Fruit fly (Drosophila melanogaster) whole organism, embryonic: ENCODE measurements around the gene ph-d.

Experiments used
- Adf1 ChIP-seq: fragments of 200-800 bp; sonication (Bioruptor generic); IDR thresholded peaks from 2 replicates; pipeline ENCODE4 v1.3.6; 2022; ENCODE audit warnings: missing biosample characterization, missing genetic modification characterization
- Atf6 ChIP-seq: fragments of 200-800 bp; sonication (Bioruptor generic); IDR thresholded peaks from 2 replicates; pipeline ENCODE4 v1.3.6; 2022; ENCODE audit warnings: missing biosample characterization, missing genetic modification characterization
- BEAF-32 ChIP-seq: fragments of 200-800 bp; sonication (Bioruptor generic); optimal IDR thresholded peaks from 3 replicates; lab custom pipeline; 2017; ENCODE audit warnings: missing biosample characterization, missing genetic modification characterization, mild to moderate bottlenecking, moderate library complexity, missing genetic modification reagents
- CG10543 ChIP-seq: fragments of 200-800 bp; sonication (Bioruptor generic); optimal IDR thresholded peaks from 3 replicates; lab custom pipeline; 2017; ENCODE audit warnings: missing biosample characterization, mild to moderate bottlenecking, missing genetic modification characterization, moderate library complexity
- CG12659 ChIP-seq: fragments of 200-800 bp; sonication (Bioruptor generic); optimal IDR thresholded peaks from 3 replicates; lab custom pipeline; 2017; ENCODE audit warnings: mild to moderate bottlenecking, missing biosample characterization, missing genetic modification reagents, missing genetic modification characterization
- CG14965 ChIP-seq: fragments of 200-800 bp; sonication (Bioruptor generic); optimal IDR thresholded peaks from 2 replicates; lab custom pipeline; 2016; ENCODE audit warnings: missing biosample characterization, missing genetic modification characterization, borderline replicate concordance
- CG17328 ChIP-seq: fragments of 200-800 bp; sonication (Bioruptor generic); IDR thresholded peaks from 2 replicates; pipeline ENCODE4 v1.3.6; 2022; ENCODE audit warnings: missing biosample characterization, missing genetic modification characterization
- CG1832 ChIP-seq: fragments of 200-800 bp; sonication (Bioruptor generic); optimal IDR thresholded peaks from 2 replicates; lab custom pipeline; 2017; ENCODE audit warnings: missing biosample characterization, mild to moderate bottlenecking, missing genetic modification characterization, inconsistent platforms
- CG3407 ChIP-seq: fragments of 200-800 bp; sonication (Bioruptor generic); optimal IDR thresholded peaks from 2 replicates; lab custom pipeline; 2018; ENCODE audit warnings: missing biosample characterization, mild to moderate bottlenecking, missing genetic modification characterization
- CG3838 ChIP-seq: fragments of 200-800 bp; sonication (Bioruptor generic); optimal IDR thresholded peaks from 3 replicates; lab custom pipeline; 2016; ENCODE audit warnings: missing biosample characterization, missing genetic modification characterization
- CG4820 ChIP-seq: fragments of 200-800 bp; sonication (Bioruptor generic); optimal IDR thresholded peaks from 3 replicates; lab custom pipeline; 2016; ENCODE audit warnings: missing biosample characterization, missing genetic modification characterization
- CG7987 ChIP-seq: fragments of 200-800 bp; sonication (Bioruptor generic); optimal IDR thresholded peaks from 2 replicates; lab custom pipeline; 2018; ENCODE audit warnings: missing biosample characterization, mild to moderate bottlenecking, missing genetic modification characterization, moderate library complexity
- CG8281 ChIP-seq: fragments of 200-800 bp; sonication (Bioruptor generic); optimal IDR thresholded peaks from 2 replicates; lab custom pipeline; 2018; ENCODE audit warnings: missing biosample characterization, mild to moderate bottlenecking, missing genetic modification characterization, moderate library complexity
- CG9932 ChIP-seq: fragments of 200-800 bp; sonication (Bioruptor generic); IDR thresholded peaks from 2 replicates; pipeline ENCODE4 v1.3.6; 2022; ENCODE audit warnings: missing biosample characterization, missing genetic modification characterization
- Dad ChIP-seq: fragments of 200-800 bp; sonication (Bioruptor generic); optimal IDR thresholded peaks from 3 replicates; lab custom pipeline; 2016; ENCODE audit warnings: missing biosample characterization, missing genetic modification characterization
- Doc2 ChIP-seq: fragments of 200-800 bp; sonication (Bioruptor generic); IDR thresholded peaks from 2 replicates; pipeline ENCODE4 v1.3.6; 2022; ENCODE audit warnings: missing biosample characterization, missing genetic modification characterization
- ERR ChIP-seq: fragments of 200-800 bp; sonication (Bioruptor generic); optimal IDR thresholded peaks from 2 replicates; lab custom pipeline; 2016; ENCODE audit warnings: missing biosample characterization, missing genetic modification characterization
- Elba2 ChIP-seq: fragments of 200-800 bp; sonication (Bioruptor generic); optimal IDR thresholded peaks from 3 replicates; lab custom pipeline; 2016; ENCODE audit warnings: missing biosample characterization, missing genetic modification characterization
- Hmr ChIP-seq: fragments of 200-800 bp; sonication (Bioruptor generic); optimal IDR thresholded peaks from 3 replicates; lab custom pipeline; 2017; ENCODE audit warnings: mild to moderate bottlenecking, missing biosample characterization, missing genetic modification reagents, missing genetic modification characterization
- MESR4 ChIP-seq: fragments of 200-800 bp; sonication (Bioruptor generic); optimal IDR thresholded peaks from 2 replicates; lab custom pipeline; 2018; ENCODE audit warnings: missing biosample characterization, mild to moderate bottlenecking, missing genetic modification characterization, moderate library complexity
- Med ChIP-seq: fragments of 200-800 bp; sonication (Bioruptor generic); peaks from one replicate; lab custom pipeline; 2016; ENCODE audit warnings: missing biosample characterization, missing genetic modification characterization, mild to moderate bottlenecking, inconsistent platforms, moderate library complexity
- Mrtf ChIP-seq: fragments of 200-800 bp; sonication (Bioruptor generic); IDR thresholded peaks from 3 replicates; pipeline ENCODE4 v1.3.6; 2022; ENCODE audit warnings: missing biosample characterization, missing genetic modification characterization
- Myb ChIP-seq: fragments of 200-800 bp; sonication (Bioruptor generic); optimal IDR thresholded peaks from 2 replicates; lab custom pipeline; 2016; ENCODE audit warnings: missing biosample characterization, missing genetic modification characterization
- NFAT ChIP-seq: fragments of 200-800 bp; sonication (Bioruptor generic); IDR thresholded peaks from 2 replicates; pipeline ENCODE4 v1.3.6; 2022; ENCODE audit warnings: missing biosample characterization, missing genetic modification characterization
- Oli ChIP-seq: fragments of 200-800 bp; sonication (Bioruptor generic); optimal IDR thresholded peaks from 2 replicates; lab custom pipeline; 2018; ENCODE audit warnings: missing biosample characterization, mild to moderate bottlenecking, missing genetic modification characterization, moderate library complexity
- Rfx ChIP-seq: fragments of 200-800 bp; sonication (Bioruptor generic); IDR thresholded peaks from 2 replicates; pipeline ENCODE4 v1.3.6; 2022; ENCODE audit warnings: missing biosample characterization, missing genetic modification characterization
- Scr ChIP-seq: fragments of 200-800 bp; sonication (Bioruptor generic); IDR thresholded peaks from 2 replicates; pipeline ENCODE4 v1.3.6; 2022; ENCODE audit warnings: missing biosample characterization, missing genetic modification characterization; ENCODE audit not compliant: partially characterized antibody
- Six4 ChIP-seq: fragments of 200-800 bp; sonication (Bioruptor generic); optimal IDR thresholded peaks from 2 replicates; lab custom pipeline; 2016; ENCODE audit warnings: missing biosample characterization, missing genetic modification characterization
- Taf1 ChIP-seq: fragments of 200-800 bp; sonication (Bioruptor generic); IDR thresholded peaks from 2 replicates; pipeline ENCODE4 v1.3.6; 2022; ENCODE audit warnings: missing biosample characterization, missing genetic modification characterization
- Xrp1 ChIP-seq: fragments of 200-800 bp; sonication (Bioruptor generic); IDR thresholded peaks from 2 replicates; pipeline ENCODE4 v1.3.6; 2022; ENCODE audit warnings: missing biosample characterization, missing genetic modification characterization
- ash1 ChIP-seq: fragments of 200-800 bp; sonication (Bioruptor generic); optimal IDR thresholded peaks from 2 replicates; lab custom pipeline; 2018; ENCODE audit warnings: missing biosample characterization, mild to moderate bottlenecking, missing genetic modification characterization
- cad ChIP-seq: fragments of >200 bp; optimal IDR thresholded peaks from 2 replicates; lab custom pipeline; 2017; ENCODE audit warnings: missing biosample characterization, missing genetic modification characterization
- chm ChIP-seq: fragments of 200-800 bp; sonication (Bioruptor generic); IDR thresholded peaks from 2 replicates; pipeline ENCODE4 v1.3.6; 2022; ENCODE audit warnings: missing biosample characterization, missing genetic modification characterization
- dan ChIP-seq: fragments of 200-800 bp; sonication (Bioruptor generic); IDR thresholded peaks from 2 replicates; pipeline ENCODE4 v1.3.6; 2022; ENCODE audit warnings: missing biosample characterization, missing genetic modification characterization
- esg ChIP-seq: fragments of 200-800 bp; sonication (Bioruptor generic); conservative IDR thresholded peaks from 2 replicates; pipeline ENCODE4 v1.3.6; 2022; ENCODE audit warnings: missing biosample characterization, missing genetic modification characterization
- fru ChIP-seq: fragments of >200 bp; optimal IDR thresholded peaks from 2 replicates; lab custom pipeline; 2017
- gcm ChIP-seq: fragments of 200-800 bp; sonication (Bioruptor generic); optimal IDR thresholded peaks from 2 replicates; lab custom pipeline; 2019; ENCODE audit warnings: missing biosample characterization, mild to moderate bottlenecking, missing genetic modification characterization, moderate library complexity
- kah ChIP-seq: fragments of 200-800 bp; sonication (Bioruptor generic); optimal IDR thresholded peaks from 2 replicates; lab custom pipeline; 2018; ENCODE audit warnings: missing biosample characterization, mild to moderate bottlenecking, missing genetic modification characterization
- lilli ChIP-seq: fragments of 200-800 bp; sonication (Bioruptor generic); optimal IDR thresholded peaks from 3 replicates; lab custom pipeline; 2016; ENCODE audit warnings: missing biosample characterization, missing genetic modification characterization
- lov ChIP-seq, 2 experiments: fragments of 200-800 bp in 1 of 2; fragments of >200 bp in 1 of 2; sonication (Bioruptor generic) in 1 of 2; IDR thresholded peaks in 1 of 2; optimal IDR thresholded peaks in 1 of 2; 2 replicates in 1 of 2; 3 replicates in 1 of 2; pipeline versions ENCODE4 v1.3.6 to Lab custom; 2017 to 2022; ENCODE audit warnings: missing biosample characterization in 1 of 2, missing genetic modification characterization in 1 of 2
- nom ChIP-seq: fragments of 200-800 bp; sonication (Bioruptor generic); optimal IDR thresholded peaks from 2 replicates; lab custom pipeline; 2017; ENCODE audit warnings: missing biosample characterization, missing genetic modification characterization, mild to moderate bottlenecking, moderate library complexity, missing genetic modification reagents
- onecut ChIP-seq: fragments of 200-800 bp; sonication (Bioruptor generic); IDR thresholded peaks from 2 replicates; pipeline ENCODE4 v1.3.6; 2022; ENCODE audit warnings: missing biosample characterization, missing genetic modification characterization
- pb ChIP-seq: fragments of 200-800 bp; sonication (Bioruptor generic); optimal IDR thresholded peaks from 3 replicates; lab custom pipeline; 2016; ENCODE audit warnings: missing biosample characterization, missing genetic modification characterization
- pzg ChIP-seq: fragments of 200-800 bp; sonication (Bioruptor generic); optimal IDR thresholded peaks from 3 replicates; lab custom pipeline; 2018; ENCODE audit warnings: missing biosample characterization, mild to moderate bottlenecking, missing genetic modification characterization, moderate library complexity
- run ChIP-seq: fragments of 200-800 bp; sonication (Bioruptor generic); optimal IDR thresholded peaks from 3 replicates; lab custom pipeline; 2018; ENCODE audit warnings: missing biosample characterization, mild to moderate bottlenecking, missing genetic modification characterization
- sd ChIP-seq: fragments of 200-800 bp; sonication (Bioruptor generic); optimal IDR thresholded peaks from 3 replicates; lab custom pipeline; 2018; ENCODE audit warnings: missing biosample characterization, mild to moderate bottlenecking, missing genetic modification characterization, moderate library complexity
- sr ChIP-seq: fragments of 200-800 bp; sonication (Bioruptor generic); IDR thresholded peaks from 3 replicates; pipeline ENCODE4 v1.3.6; 2022; ENCODE audit warnings: missing biosample characterization, missing genetic modification characterization
- sug ChIP-seq: fragments of 200-800 bp; optimal IDR thresholded peaks from 2 replicates; lab custom pipeline; 2019; ENCODE audit warnings: missing biosample characterization, mild to moderate bottlenecking, missing genetic modification characterization, moderate library complexity
- ttk ChIP-seq: fragments of 200-800 bp; sonication (Bioruptor generic); IDR thresholded peaks from 2 replicates; pipeline ENCODE4 v2.1.2; 2022; ENCODE audit warnings: missing biosample characterization, missing genetic modification characterization
- vfl ChIP-seq: fragments of 200-800 bp; sonication (Bioruptor generic); optimal IDR thresholded peaks from 2 replicates; lab custom pipeline; 2016; ENCODE audit warnings: missing biosample characterization, missing genetic modification characterization
- wor ChIP-seq: fragments of 200-800 bp; sonication (Bioruptor generic); IDR thresholded peaks from 2 replicates; pipeline ENCODE4 v1.3.6; 2022; ENCODE audit warnings: missing biosample characterization, missing genetic modification characterization

Gene ph-d

DNA sequence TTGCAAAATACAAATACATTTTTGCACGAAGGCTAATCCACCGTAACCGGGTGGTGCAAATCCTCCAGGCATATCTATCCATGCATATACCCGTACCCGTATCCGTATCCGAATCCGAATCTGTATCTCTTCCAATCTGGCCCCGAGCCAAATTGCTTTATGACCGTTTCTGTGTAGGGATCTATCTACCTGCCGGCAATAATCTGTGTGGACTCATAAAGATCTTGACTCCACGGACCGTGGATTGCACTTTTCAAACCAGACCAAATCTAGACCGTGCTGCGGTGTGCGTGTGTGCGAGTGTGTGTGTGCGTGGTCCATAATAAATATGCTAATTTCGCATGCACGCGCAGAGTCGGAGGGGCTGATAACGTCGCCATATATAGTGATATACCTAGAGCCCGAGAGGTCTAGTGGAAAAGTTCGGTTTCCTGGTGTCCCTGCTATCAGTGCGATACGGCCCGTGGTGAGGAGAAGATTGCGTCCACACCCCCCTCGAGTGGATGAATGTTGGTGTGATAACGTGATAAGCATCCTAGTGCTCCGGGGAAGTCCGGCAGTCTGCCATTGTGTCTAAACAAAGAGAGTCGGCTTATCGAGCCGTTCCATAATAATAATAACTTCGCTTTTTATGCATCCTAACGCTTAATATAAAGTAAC is 19.3 kb upstream of the ph-d start (continued):
- TF ChIP-seq Scr (GFP tag; lab: Robert Waterston, UW), result no peak
- no peak for TF ChIP-seq CG7987 (GFP tag; lab: Kevin White, UChicago)
- no peak for TF ChIP-seq BEAF-32
- no peak for TF ChIP-seq CG4820
- TF ChIP-seq Med (GFP tag; lab: Kevin White, UChicago), result no peak
- TF ChIP-seq kah (GFP tag; lab: Kevin White, UChicago), result no peak
- TF ChIP-seq Elba2 (GFP tag; lab: Kevin White, UChicago), result no peak
- no peak for TF ChIP-seq Hmr
- TF ChIP-seq chm, result no peak
- no peak for TF ChIP-seq pb (GFP tag; lab: Kevin White, UChicago)
- no peak for TF ChIP-seq NFAT (GFP tag; lab: Robert Waterston, UW)
- no peak for TF ChIP-seq nom (GFP tag; lab: Kevin White, UChicago)
- no peak for TF ChIP-seq Six4 (GFP tag; lab: Kevin White, UChicago)
- TF ChIP-seq Myb, result no peak
- TF ChIP-seq ttk (GFP tag; lab: Robert Waterston, UW), result no peak
- no peak for TF ChIP-seq sr
- no peak for TF ChIP-seq fru
- TF ChIP-seq vfl (GFP tag; lab: Kevin White, UChicago), result no peak
- TF ChIP-seq CG8281 (tag; lab: Kevin White, UChicago), result no peak
- peak; percentile 95 for TF ChIP-seq cad
- no peak for TF ChIP-seq esg (GFP tag; lab: Robert Waterston, UW)
- no peak for TF ChIP-seq Mrtf (GFP tag; lab: Robert Waterston, UW)
- no peak for TF ChIP-seq CG3838 (GFP tag; lab: Kevin White, UChicago)
- TF ChIP-seq Taf1, result no peak
- TF ChIP-seq lilli (GFP tag; lab: Kevin White, UChicago), result no peak
- no peak for TF ChIP-seq Adf1 (GFP tag; lab: Robert Waterston, UW)
- TF ChIP-seq CG17328, result no peak
- TF ChIP-seq CG12659 (GFP tag; lab: Kevin White, UChicago), result no peak
- TF ChIP-seq Atf6 (GFP tag; lab: Robert Waterston, UW), result no peak
- no peak for TF ChIP-seq ERR (GFP tag; lab: Kevin White, UChicago)
- TF ChIP-seq ash1 (GFP tag; lab: Kevin White, UChicago), result no peak
- TF ChIP-seq CG14965 (GFP tag; lab: Kevin White, UChicago), result no peak
- TF ChIP-seq MESR4 (GFP tag; lab: Kevin White, UChicago), result no peak
- TF ChIP-seq Xrp1 (GFP tag; lab: Robert Waterston, UW), result no peak
- no peak for TF ChIP-seq Doc2 (GFP tag; lab: Robert Waterston, UW)
- TF ChIP-seq wor, result no peak
- TF ChIP-seq CG1832 (GFP tag; lab: Kevin White, UChicago), result no peak
- peak; percentile 60 for TF ChIP-seq sug (tag; lab: Kevin White, UChicago)
- no peak for TF ChIP-seq run (tag; lab: Kevin White, UChicago)
- TF ChIP-seq onecut (GFP tag; lab: Robert Waterston, UW), result no peak
- no peak for TF ChIP-seq Rfx (GFP tag; lab: Robert Waterston, UW)
- no peak for TF ChIP-seq Oli
- TF ChIP-seq dan (GFP tag; lab: Robert Waterston, UW), result no peak
- TF ChIP-seq pzg (GFP tag; lab: Kevin White, UChicago), result no peak
- peak; percentile 11 for TF ChIP-seq sd (tag; lab: Kevin White, UChicago)
- no peak for TF ChIP-seq gcm (GFP tag; lab: Kevin White, UChicago)
- no peak for TF ChIP-seq Dad (GFP tag; lab: Kevin White, UChicago)
- no peak for TF ChIP-seq CG9932 (GFP tag; lab: Robert Waterston, UW)
- TF ChIP-seq CG3407 (GFP tag; lab: Kevin White, UChicago), result no peak
- TF ChIP-seq CG10543 (GFP tag; lab: Kevin White, UChicago), result peak; percentile 47
- no peak for TF ChIP-seq lov (optimal IDR thresholded peaks at IDR 0.05; lab: Kevin White, UChicago)
- TF ChIP-seq lov (GFP tag; IDR thresholded peaks at IDR 0.05; lab: Robert Waterston, UW), result no peak
